Fruit fly (Drosophila melanogaster): Measurements from ENCODE around the gene RpL34a.

Gene RpL34a

dm6 chr3R:26056381-26056780 lies 2.7 kb downstream of the RpL34a start, which contains the start of the genes Sld5 and CG14543 (continued):
- TF ChIP-seq CG10959 (GFP tag; IDR thresholded peaks at IDR 0.05) = no peak
- no peak for TF ChIP-seq run (tag; optimal IDR thresholded peaks at IDR 0.05)
- no peak for TF ChIP-seq CG42726 (GFP tag; IDR thresholded peaks at IDR 0.05; ENCODE audit: partially characterized antibody)
- TF ChIP-seq sens-2 (GFP tag; IDR thresholded peaks at IDR 0.05) = no peak
- TF ChIP-seq tll (GFP tag; optimal IDR thresholded peaks at IDR 0.05) = no peak
- TF ChIP-seq phol (tag; optimal IDR thresholded peaks at IDR 0.05) = peak; percentile 40
- TF ChIP-seq Six4 (GFP tag; optimal IDR thresholded peaks at IDR 0.05) = no peak
- TF ChIP-seq aop (GFP tag; IDR thresholded peaks at IDR 0.05) = no peak
- TF ChIP-seq CG18262 (tag; optimal IDR thresholded peaks at IDR 0.05) = no peak
- no peak for TF ChIP-seq D (optimal IDR thresholded peaks at IDR 0.05)
- TF ChIP-seq D (GFP tag; optimal IDR thresholded peaks at IDR 0.05) = no peak
- TF ChIP-seq CG10321 (GFP tag; IDR thresholded peaks at IDR 0.05) = no peak
- TF ChIP-seq klu (GFP tag; IDR thresholded peaks at IDR 0.05) = no peak
- TF ChIP-seq ash1 (GFP tag; optimal IDR thresholded peaks at IDR 0.05) = no peak
- no peak for TF ChIP-seq ATbp (GFP tag; optimal IDR thresholded peaks at IDR 0.05)
- TF ChIP-seq Hr3 (GFP tag; optimal IDR thresholded peaks at IDR 0.05) = no peak
- TF ChIP-seq Mrtf (GFP tag; IDR thresholded peaks at IDR 0.05) = no peak
- no peak for TF ChIP-seq CG4707 (GFP tag; optimal IDR thresholded peaks at IDR 0.05)
- TF ChIP-seq fd102C (GFP tag; optimal IDR thresholded peaks at IDR 0.05) = no peak
- no peak for TF ChIP-seq Fer2 (tag; optimal IDR thresholded peaks at IDR 0.05)
- TF ChIP-seq CG16813 (GFP tag; IDR thresholded peaks at IDR 0.05; ENCODE audit: partially characterized antibody) = no peak
- no peak for TF ChIP-seq repo (GFP tag; optimal IDR thresholded peaks at IDR 0.05)
- TF ChIP-seq Fer3 (tag; optimal IDR thresholded peaks at IDR 0.05) = no peak
- no peak for TF ChIP-seq CG4282 (GFP tag; optimal IDR thresholded peaks at IDR 0.05)
- TF ChIP-seq CG8089 (GFP tag; optimal IDR thresholded peaks at IDR 0.05) = no peak
- TF ChIP-seq BtbVII (GFP tag; optimal IDR thresholded peaks at IDR 0.05) = no peak
- no peak for TF ChIP-seq CG6854 (GFP tag; optimal IDR thresholded peaks at IDR 0.05)
- no peak for TF ChIP-seq CG15073 (GFP tag; optimal IDR thresholded peaks at IDR 0.05)
- TF ChIP-seq usp (GFP tag; optimal IDR thresholded peaks at IDR 0.05) = no peak
- TF ChIP-seq Myb (GFP tag; optimal IDR thresholded peaks at IDR 0.05) = peak; percentile 64
- TF ChIP-seq p53 (GFP tag; optimal IDR thresholded peaks at IDR 0.05) = no peak
- TF ChIP-seq PHDP (tag; optimal IDR thresholded peaks at IDR 0.05) = no peak
- peak; percentile 20 for TF ChIP-seq Hsf (GFP tag; optimal IDR thresholded peaks at IDR 0.05)
- TF ChIP-seq Dll (GFP tag; IDR thresholded peaks at IDR 0.05; ENCODE audit: partially characterized antibody) = no peak
- no peak for TF ChIP-seq CG7786 (GFP tag; optimal IDR thresholded peaks at IDR 0.05)
- TF ChIP-seq odd (GFP tag; optimal IDR thresholded peaks at IDR 0.05) = no peak
- TF ChIP-seq CG11085 (GFP tag; IDR thresholded peaks at IDR 0.05) = no peak
- TF ChIP-seq Atf3 (GFP tag; optimal IDR thresholded peaks at IDR 0.05) = no peak
- no peak for TF ChIP-seq CG10543 (GFP tag; optimal IDR thresholded peaks at IDR 0.05)
- no peak for TF ChIP-seq ftz-f1 (GFP tag; optimal IDR thresholded peaks at IDR 0.05)
- no peak for TF ChIP-seq az2 (GFP tag; optimal IDR thresholded peaks at IDR 0.05)
- TF ChIP-seq CG9437 (GFP tag; optimal IDR thresholded peaks at IDR 0.05) = no peak
- TF ChIP-seq wor (GFP tag; IDR thresholded peaks at IDR 0.05) = no peak
- TF ChIP-seq tgo (GFP tag; IDR thresholded peaks at IDR 0.05) = no peak
- peak; percentile 6 for TF ChIP-seq bcd (GFP tag; optimal IDR thresholded peaks at IDR 0.05)
- no peak for TF ChIP-seq CG11504 (tag; optimal IDR thresholded peaks at IDR 0.05)
- TF ChIP-seq bbx (GFP tag; IDR thresholded peaks at IDR 0.05; ENCODE audit: partially characterized antibody) = no peak; the same call in 1 of the 2 replicates
- no peak for TF ChIP-seq CG3065 (GFP tag; optimal IDR thresholded peaks at IDR 0.05)
- TF ChIP-seq ems (GFP tag; optimal IDR thresholded peaks at IDR 0.05) = no peak
- no peak for TF ChIP-seq sima (GFP tag; optimal IDR thresholded peaks at IDR 0.05)
- no peak for TF ChIP-seq salm (tag; optimal IDR thresholded peaks at IDR 0.05)
- TF ChIP-seq CG14965 (GFP tag; optimal IDR thresholded peaks at IDR 0.05; ENCODE audit: borderline replicate concordance) = no peak
